Worm (Caenorhabditis elegans): ENCODE measurements around the gene C33E10.8.

DNA sequence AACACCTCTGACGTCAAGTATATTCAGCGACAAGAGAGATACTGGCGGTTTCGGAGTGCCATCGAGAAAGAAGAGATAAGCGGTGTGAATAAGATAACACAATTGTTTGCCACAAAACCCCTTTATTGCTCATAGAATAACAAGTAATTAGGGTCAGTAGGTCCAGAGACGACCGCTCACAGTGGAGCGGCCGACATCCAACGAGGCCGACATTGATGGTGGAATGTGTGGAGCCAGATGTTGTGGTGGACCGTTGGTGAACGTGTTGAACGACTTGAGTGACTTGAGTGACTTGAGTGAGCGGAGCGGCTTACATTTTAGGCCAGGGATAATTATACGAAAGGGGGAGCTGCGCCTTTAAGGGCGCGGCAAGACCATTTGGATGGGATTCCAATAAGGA is 6.1 kb upstream of the C33E10.8 start:
- TF ChIP-seq K09A11.1 (tag; optimal IDR thresholded peaks at IDR 0.05; ENCODE audit: insufficient read depth) (no peak), elt-4 (tag; optimal IDR thresholded peaks at IDR 0.05) (no peak), pqm-1 (tag; optimal IDR thresholded peaks at IDR 0.05) (no peak), unc-55 (GFP tag; optimal IDR thresholded peaks at IDR 0.05) (no peak), sox-2 (GFP tag; IDR thresholded peaks at IDR 0.05) (no peak), elt-2 (tag; optimal IDR thresholded peaks at IDR 0.05) (peak; percentile 68), ceh-14 (tag; optimal IDR thresholded peaks at IDR 0.05) (no peak), tbx-7 (tag; optimal IDR thresholded peaks at IDR 0.05) (no peak), sdc-2 (tag; optimal IDR thresholded peaks at IDR 0.05) (no peak), fkh-6 (tag; optimal IDR thresholded peaks at IDR 0.05) (no peak)

All from whole organism, late embryonic.